Fruit fly (Drosophila melanogaster) whole organism, embryonic: Measurements from ENCODE around the gene CG34325.

Experiments used
- CG11504 ChIP-seq: fragments of 200-800 bp; sonication (Bioruptor generic); optimal IDR thresholded peaks from 3 replicates; lab custom pipeline; 2019; ENCODE audit warnings: missing biosample characterization, mild to moderate bottlenecking, missing genetic modification characterization, moderate library complexity
- CG17359 ChIP-seq: fragments of 200-800 bp; sonication (Bioruptor generic); optimal IDR thresholded peaks from 3 replicates; lab custom pipeline; 2018; ENCODE audit warnings: missing biosample characterization, mild to moderate bottlenecking, missing genetic modification characterization, moderate library complexity
- CG3407 ChIP-seq: fragments of 200-800 bp; sonication (Bioruptor generic); optimal IDR thresholded peaks from 2 replicates; lab custom pipeline; 2018; ENCODE audit warnings: missing biosample characterization, mild to moderate bottlenecking, missing genetic modification characterization
- CG4424 ChIP-seq: fragments of 200-800 bp; sonication (Bioruptor generic); optimal IDR thresholded peaks from 3 replicates; lab custom pipeline; 2016; ENCODE audit warnings: missing biosample characterization, missing genetic modification characterization
- CG6683 ChIP-seq: fragments of 200-800 bp; sonication (Bioruptor generic); optimal IDR thresholded peaks from 2 replicates; lab custom pipeline; 2017; ENCODE audit warnings: missing biosample characterization, mild to moderate bottlenecking, missing genetic modification characterization, missing genetic modification reagents
- Spps ChIP-seq: fragments of 200-800 bp; sonication (Bioruptor generic); optimal IDR thresholded peaks from 2 replicates; lab custom pipeline; 2018; ENCODE audit warnings: missing biosample characterization, mild to moderate bottlenecking, missing genetic modification characterization
- abd-A ChIP-seq: fragments of 200-800 bp; sonication (Bioruptor generic); optimal IDR thresholded peaks from 3 replicates; lab custom pipeline; 2019; ENCODE audit warnings: missing biosample characterization, mild to moderate bottlenecking, missing genetic modification characterization, moderate library complexity
- br ChIP-seq: fragments of >200 bp; optimal IDR thresholded peaks from 2 replicates; lab custom pipeline; 2017
- knrl ChIP-seq: fragments of 200-800 bp; sonication (Bioruptor generic); IDR thresholded peaks from 3 replicates; pipeline ENCODE4 v1.3.6; 2022; ENCODE audit warnings: missing biosample characterization, missing genetic modification characterization; ENCODE audit not compliant: partially characterized antibody
- lbe ChIP-seq: fragments of 200-800 bp; sonication (Bioruptor generic); optimal IDR thresholded peaks from 2 replicates; lab custom pipeline; 2016; ENCODE audit warnings: missing biosample characterization, mild to moderate bottlenecking, missing genetic modification characterization
- zfh2 ChIP-seq: fragments of 200-800 bp; sonication (Bioruptor generic); optimal IDR thresholded peaks from 2 replicates; lab custom pipeline; 2016; ENCODE audit warnings: missing biosample characterization, missing genetic modification characterization

DNA sequence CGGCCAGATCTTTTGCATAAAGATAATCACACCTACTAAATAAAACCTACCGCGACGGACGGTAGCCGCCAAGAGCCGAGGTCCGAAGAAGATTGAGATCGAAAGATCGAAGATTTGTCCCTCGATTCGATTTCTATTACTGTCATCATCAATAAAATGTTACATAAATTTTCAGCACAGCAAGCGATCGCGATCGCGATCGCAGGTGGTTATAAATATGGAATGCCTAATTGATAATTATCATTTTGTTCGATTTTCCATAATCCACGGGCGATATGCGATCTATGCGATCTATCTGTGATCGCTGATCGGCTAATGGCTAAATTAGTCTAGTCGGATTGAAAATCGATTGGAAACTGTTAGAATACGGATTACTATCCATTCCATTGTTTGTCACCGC, 12.0 kb upstream of the CG34325 start:
- TF ChIP-seq CG4424 (GFP tag; lab: Kevin White, UChicago) (no peak), CG17359 (tag; lab: Kevin White, UChicago) (no peak), CG6683 (GFP tag; lab: Kevin White, UChicago) (no peak), lbe (GFP tag; lab: Kevin White, UChicago) (no peak), CG11504 (no peak), zfh2 (GFP tag; lab: Kevin White, UChicago) (no peak), br (lab: Kevin White, UChicago) (no peak), CG3407 (GFP tag; lab: Kevin White, UChicago) (no peak), knrl (GFP tag; lab: Robert Waterston, UW) (no peak), Spps (tag; lab: Kevin White, UChicago) (no peak), abd-A (tag; lab: Kevin White, UChicago) (peak; percentile 57)
